Fruit fly (Drosophila melanogaster): ENCODE data around the gene cad.
A peak's percentile ranks its signal among the peaks of the same experiment; 100 is the strongest.

cad gene

dm6 chr2L:20823196-20824105 lies 52.9 kb downstream of the cad start (continued):
- 0 out of 2 replicates have a peak, but pooled peaks have one; percentile 12 for TF ChIP-seq CG2129 (GFP tag; IDR thresholded peaks at IDR 0.05; ENCODE audit: partially characterized antibody)
- TF ChIP-seq CG14860 (GFP tag; IDR thresholded peaks at IDR 0.05; ENCODE audit: partially characterized antibody) = no peak; the same call in 2 of the 3 replicates
- no peak for TF ChIP-seq CG2889 (GFP tag; IDR thresholded peaks at IDR 0.05)
- no peak for TF ChIP-seq br (optimal IDR thresholded peaks at IDR 0.05)
- TF ChIP-seq zfh2 (GFP tag; optimal IDR thresholded peaks at IDR 0.05) = no peak
- TF ChIP-seq scrt (GFP tag; optimal IDR thresholded peaks at IDR 0.05) = no peak
- TF ChIP-seq CG8944 (GFP tag; optimal IDR thresholded peaks at IDR 0.05) = no peak
- TF ChIP-seq CG13775 (GFP tag; optimal IDR thresholded peaks at IDR 0.05) = no peak
- no peak for TF ChIP-seq repo (GFP tag; optimal IDR thresholded peaks at IDR 0.05)
- peak; percentile 29; the same call in 1 of the 2 replicates for TF ChIP-seq ssp (GFP tag; IDR thresholded peaks at IDR 0.05)
- no peak for TF ChIP-seq fru (optimal IDR thresholded peaks at IDR 0.05)
- no peak for TF ChIP-seq Hr78 (GFP tag; optimal IDR thresholded peaks at IDR 0.05)
- TF ChIP-seq Mes4 (GFP tag; optimal IDR thresholded peaks at IDR 0.05) = no peak
- TF ChIP-seq CG8924 (tag; optimal IDR thresholded peaks at IDR 0.05) = no peak
- peak; percentile 32 for TF ChIP-seq CG4424 (GFP tag; optimal IDR thresholded peaks at IDR 0.05)
- no peak for TF ChIP-seq Jarid2 (GFP tag; optimal IDR thresholded peaks at IDR 0.05)
- no peak for TF ChIP-seq CHES-1-like (GFP tag; optimal IDR thresholded peaks at IDR 0.05)
- TF ChIP-seq org-1 (GFP tag; optimal IDR thresholded peaks at IDR 0.05) = no peak
- no peak for TF ChIP-seq CG11085 (GFP tag; IDR thresholded peaks at IDR 0.05)
- TF ChIP-seq CG32772 (GFP tag; IDR thresholded peaks at IDR 0.05) = no peak
- no peak for TF ChIP-seq E2f2 (GFP tag; IDR thresholded peaks at IDR 0.05)
- no peak for TF ChIP-seq disco-r (GFP tag; optimal IDR thresholded peaks at IDR 0.05)
- no peak for TF ChIP-seq ac (GFP tag; optimal IDR thresholded peaks at IDR 0.05)
- TF ChIP-seq pho (GFP tag; optimal IDR thresholded peaks at IDR 0.05) = peak; percentile 39
- peak; percentile 67; the same call in 2 of the 3 replicates for TF ChIP-seq CG17361 (GFP tag; IDR thresholded peaks at IDR 0.05)
- no peak for TF ChIP-seq crc (GFP tag; optimal IDR thresholded peaks at IDR 0.05)
- TF ChIP-seq kah (GFP tag; optimal IDR thresholded peaks at IDR 0.05) = peak; percentile 34
- no peak for TF ChIP-seq CG15073 (GFP tag; optimal IDR thresholded peaks at IDR 0.05)
- TF ChIP-seq sens (GFP tag) = peak; percentile 68
- TF ChIP-seq CG6254 (GFP tag; optimal IDR thresholded peaks at IDR 0.05) = no peak
- TF ChIP-seq gt (GFP tag; IDR thresholded peaks at IDR 0.05) = no peak
- no peak for TF ChIP-seq fd102C (GFP tag; optimal IDR thresholded peaks at IDR 0.05)
- TF ChIP-seq CG12744 (GFP tag; optimal IDR thresholded peaks at IDR 0.05) = no peak
- no peak for TF ChIP-seq Atf3 (GFP tag; optimal IDR thresholded peaks at IDR 0.05)
- no peak for TF ChIP-seq CG7786 (GFP tag; optimal IDR thresholded peaks at IDR 0.05)
- TF ChIP-seq CG15011 (GFP tag; optimal IDR thresholded peaks at IDR 0.05) = no peak
- peak; percentile 63 for TF ChIP-seq gem (tag; optimal IDR thresholded peaks at IDR 0.05)
- peak; percentile 79 for TF ChIP-seq CG10431 (GFP tag; optimal IDR thresholded peaks at IDR 0.05)
- TF ChIP-seq en (GFP tag; optimal IDR thresholded peaks at IDR 0.05) = no peak
- TF ChIP-seq CG8478 (optimal IDR thresholded peaks at IDR 0.05) = peak; percentile 93
- no peak for TF ChIP-seq CG18476 (GFP tag; optimal IDR thresholded peaks at IDR 0.05)
- TF ChIP-seq Ets97D (GFP tag; optimal IDR thresholded peaks at IDR 0.05) = no peak
- no peak for TF ChIP-seq al (GFP tag; IDR thresholded peaks at IDR 0.05)
- TF ChIP-seq lola (GFP tag; optimal IDR thresholded peaks at IDR 0.05) = peak in 1 of 3 experiments; percentile 53
- no peak for TF ChIP-seq CG9609 (GFP tag; optimal IDR thresholded peaks at IDR 0.05)
- TF ChIP-seq inv (GFP tag; IDR thresholded peaks at IDR 0.05; ENCODE audit: partially characterized antibody) = no peak
- TF ChIP-seq CG4360 (GFP tag; IDR thresholded peaks at IDR 0.05) = 0 out of 2 replicates have a peak, but pooled peaks have one; percentile 31
- no peak for TF ChIP-seq da (GFP tag; optimal IDR thresholded peaks at IDR 0.05)
- peak; percentile 48 for TF ChIP-seq Ets65A (GFP tag)
- TF ChIP-seq Hr39 (optimal IDR thresholded peaks at IDR 0.05) = no peak
- no peak for TF ChIP-seq lilli (GFP tag; optimal IDR thresholded peaks at IDR 0.05)

All from whole organism, embryonic.